Fruit fly (Drosophila melanogaster): ENCODE data around the gene CG9801.

Gene CG9801

DNA sequence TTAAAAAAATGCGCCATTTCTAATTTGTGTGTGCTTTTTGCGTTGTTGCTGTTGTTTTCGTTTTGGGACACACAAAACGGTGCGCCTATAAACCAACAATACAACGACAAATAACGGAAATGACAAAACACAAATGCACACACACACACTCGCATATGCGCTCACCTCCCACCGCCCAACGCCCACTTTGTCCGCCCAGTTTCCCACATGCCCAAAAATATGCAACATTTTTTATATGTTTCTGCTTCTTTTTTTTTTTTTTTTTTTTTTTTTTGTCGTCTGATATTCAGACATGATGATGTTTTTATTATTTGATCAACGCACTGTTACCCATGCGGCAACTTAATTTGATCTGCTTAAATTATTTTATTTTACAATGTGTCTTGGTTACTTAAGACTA is 40.3 kb downstream of the CG9801 start:
- TF ChIP-seq toy (GFP tag; IDR thresholded peaks at IDR 0.05): no peak
- no peak for TF ChIP-seq tup (GFP tag; optimal IDR thresholded peaks at IDR 0.05)
- no peak for TF ChIP-seq Mrtf (GFP tag; IDR thresholded peaks at IDR 0.05)
- peak; percentile 47; the same call in 1 of the 3 replicates for TF ChIP-seq ci (GFP tag; IDR thresholded peaks at IDR 0.05)
- TF ChIP-seq CG9876 (GFP tag; optimal IDR thresholded peaks at IDR 0.05): no peak
- TF ChIP-seq CG9215 (GFP tag; IDR thresholded peaks at IDR 0.05): no peak
- no peak for TF ChIP-seq hkb (optimal IDR thresholded peaks at IDR 0.05)
- no peak for TF ChIP-seq hkb (GFP tag; IDR thresholded peaks at IDR 0.05)
- TF ChIP-seq zf30C (GFP tag; optimal IDR thresholded peaks at IDR 0.05): no peak
- peak; percentile 42 for TF ChIP-seq cg (GFP tag; optimal IDR thresholded peaks at IDR 0.05)
- TF ChIP-seq CG2678 (tag; optimal IDR thresholded peaks at IDR 0.05): no peak
- TF ChIP-seq mirr (GFP tag; optimal IDR thresholded peaks at IDR 0.05): no peak
- TF ChIP-seq ttk (GFP tag; IDR thresholded peaks at IDR 0.05): 0 out of 2 replicates have a peak, but pooled peaks have one; percentile 22
- no peak for TF ChIP-seq CG9727 (GFP tag; optimal IDR thresholded peaks at IDR 0.05)
- no peak for TF ChIP-seq vfl (GFP tag; optimal IDR thresholded peaks at IDR 0.05)
- TF ChIP-seq lola (GFP tag; optimal IDR thresholded peaks at IDR 0.05): no peak
- peak; percentile 78 for TF ChIP-seq CG3065 (GFP tag; optimal IDR thresholded peaks at IDR 0.05)
- no peak for TF ChIP-seq HLH3B (GFP tag; IDR thresholded peaks at IDR 0.05)
- TF ChIP-seq chn (GFP tag; optimal IDR thresholded peaks at IDR 0.05): peak; percentile 68
- TF ChIP-seq Fer3 (tag; optimal IDR thresholded peaks at IDR 0.05): no peak
- TF ChIP-seq ERR (GFP tag; optimal IDR thresholded peaks at IDR 0.05): no peak
- no peak for TF ChIP-seq CG11695 (GFP tag; IDR thresholded peaks at IDR 0.05)
- TF ChIP-seq CG10462 (GFP tag; optimal IDR thresholded peaks at IDR 0.05): no peak
- TF ChIP-seq Trl (optimal IDR thresholded peaks at IDR 0.05): no peak
- TF ChIP-seq Trl (GFP tag; optimal IDR thresholded peaks at IDR 0.05): no peak
- TF ChIP-seq Hr78 (GFP tag; optimal IDR thresholded peaks at IDR 0.05): no peak
- no peak for TF ChIP-seq Side (GFP tag; optimal IDR thresholded peaks at IDR 0.05)
- TF ChIP-seq CG18476 (GFP tag; optimal IDR thresholded peaks at IDR 0.05): no peak
- TF ChIP-seq Sry-β (GFP tag; optimal IDR thresholded peaks at IDR 0.05): no peak
- TF ChIP-seq CG17359 (tag; optimal IDR thresholded peaks at IDR 0.05): peak; percentile 81
- no peak for TF ChIP-seq en (GFP tag; optimal IDR thresholded peaks at IDR 0.05)
- no peak for TF ChIP-seq gem (tag; optimal IDR thresholded peaks at IDR 0.05)
- no peak for TF ChIP-seq CG18262 (tag; optimal IDR thresholded peaks at IDR 0.05)
- no peak for TF ChIP-seq Meics (GFP tag; optimal IDR thresholded peaks at IDR 0.05)
- TF ChIP-seq CG17361 (GFP tag; IDR thresholded peaks at IDR 0.05): no peak
- no peak for TF ChIP-seq CG12769 (tag; optimal IDR thresholded peaks at IDR 0.05)
- no peak for TF ChIP-seq Oli (tag; optimal IDR thresholded peaks at IDR 0.05)
- no peak for TF ChIP-seq CG5245 (GFP tag; optimal IDR thresholded peaks at IDR 0.05)
- TF ChIP-seq CG1603 (tag; optimal IDR thresholded peaks at IDR 0.05): no peak
- no peak for TF ChIP-seq Six4 (GFP tag; optimal IDR thresholded peaks at IDR 0.05)
- TF ChIP-seq danr (GFP tag; IDR thresholded peaks at IDR 0.05): no peak

DNA sequence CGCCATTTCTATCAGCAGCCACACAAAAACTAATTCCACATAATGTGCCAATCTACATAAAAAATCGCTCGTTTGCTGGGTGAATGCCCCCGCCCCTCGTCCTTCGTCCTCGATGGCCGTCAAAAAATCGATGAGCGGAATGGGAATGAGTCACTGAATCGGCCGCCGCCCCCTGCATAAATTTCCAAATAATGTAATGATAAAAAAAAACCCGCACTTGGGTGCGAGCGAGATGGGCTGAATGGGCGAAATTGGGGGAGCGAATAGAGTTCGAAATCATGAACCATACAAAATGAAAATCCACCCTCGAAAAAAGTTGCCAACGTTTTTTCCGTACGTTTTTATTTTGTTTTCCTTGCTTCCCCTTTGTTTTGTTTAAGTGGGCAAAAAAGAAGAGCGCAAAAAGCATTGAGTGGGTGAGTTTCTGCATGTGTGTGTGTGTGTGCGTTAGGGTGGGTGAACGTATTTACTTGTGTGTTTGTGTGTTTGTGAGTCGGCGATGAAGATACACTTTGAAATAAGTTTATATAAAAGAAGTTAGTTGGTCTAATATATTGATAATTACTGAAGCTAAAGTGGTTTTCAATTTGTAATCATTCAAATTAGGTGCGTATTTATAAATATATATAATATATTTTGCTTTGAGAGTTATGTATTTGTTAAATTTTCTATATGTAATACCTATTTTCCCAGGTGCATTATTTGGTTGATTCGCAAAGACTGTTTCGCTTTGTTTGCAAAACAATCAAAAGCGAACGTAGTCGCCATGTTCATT is 42.0 kb downstream of the CG9801 start:
- TF ChIP-seq sr (GFP tag; IDR thresholded peaks at IDR 0.05) (peak; percentile 59), Nf-YA (GFP tag; IDR thresholded peaks at IDR 0.05) (no peak), CG6791 (GFP tag; IDR thresholded peaks at IDR 0.05; ENCODE audit: partially characterized antibody) (no peak), hb (GFP tag; IDR thresholded peaks at IDR 0.05; ENCODE audit: partially characterized antibody) (0 out of 3 replicates have a peak, but pooled peaks have one; percentile 21), z (GFP tag; IDR thresholded peaks at IDR 0.05) (peak; percentile 77; the same call in 2 of the 3 replicates), twi (tag; optimal IDR thresholded peaks at IDR 0.05) (no peak), Hand (GFP tag; optimal IDR thresholded peaks at IDR 0.05) (peak; percentile 10), CG7839 (tag; optimal IDR thresholded peaks at IDR 0.05) (peak; percentile 22), abd-A (tag; optimal IDR thresholded peaks at IDR 0.05) (peak; percentile 93), CG7987 (GFP tag; optimal IDR thresholded peaks at IDR 0.05) (no peak), sens (GFP tag) (peak; percentile 64), ac (GFP tag; optimal IDR thresholded peaks at IDR 0.05) (no peak)
